Worm (Caenorhabditis elegans): ENCODE data around the gene F56C3.4.

- TF ChIP-seq egrh-3 (GFP tag; IDR thresholded peaks at IDR 0.05) = no peak
- no peak for TF ChIP-seq dpl-1 (GFP tag; optimal IDR thresholded peaks at IDR 0.05)
- no peak for TF ChIP-seq unc-62 (GFP tag; optimal IDR thresholded peaks at IDR 0.05)
These were observed 39.5 kb downstream of the F56C3.4 start, which contains the start of gene pdk-1 for ce11 chrX:1321044-1321443.

Measured in whole organism, young adult.